Worm (Caenorhabditis elegans) whole organism, L1 larva: Measurements from ENCODE around the gene ift-139.

Experiments
- C34B4.2 ChIP-seq: sonication (generic microtip); optimal IDR thresholded peaks from 2 replicates; lab custom pipeline; 2017; ENCODE audit warnings: mild to moderate bottlenecking, missing genetic modification characterization, missing compliant biosample characterization
- aly-2 ChIP-seq: fragments of 150-350 bp; optimal IDR thresholded peaks from 2 replicates; lab custom pipeline; 2014; ENCODE audit warnings: missing biosample characterization, missing genetic modification characterization
- blmp-1 ChIP-seq: fragments of 150-350 bp; optimal IDR thresholded peaks from 2 replicates; lab custom pipeline; 2014; ENCODE audit warnings: missing biosample characterization, missing genetic modification characterization
- ceh-8 ChIP-seq: fragments of 200-800 bp; sonication (Bioruptor generic); optimal IDR thresholded peaks from 2 replicates; lab custom pipeline; 2018; ENCODE audit warnings: mild to moderate bottlenecking, missing genetic modification characterization, moderate library complexity, missing compliant biosample characterization
- ceh-88 ChIP-seq: fragments of 200-800 bp; sonication (Bioruptor generic); IDR thresholded peaks from 2 replicates; pipeline ENCODE4 v1.3.6; 2022; ENCODE audit warnings: missing genetic modification characterization, missing compliant biosample characterization
- ces-1 ChIP-seq: fragments of 150-350 bp; optimal IDR thresholded peaks from 2 replicates; lab custom pipeline; 2014; ENCODE audit warnings: missing biosample characterization, missing genetic modification reagents, missing genetic modification characterization
- efl-1 ChIP-seq, 4 experiments: fragments of 150-350 bp; optimal IDR thresholded peaks in 3 of 4; peaks in 1 of 4; 1 replicate in 1 of 4; 2 replicates in 3 of 4; lab custom pipeline; 2014; ENCODE audit warnings: missing biosample characterization in 2 of 4, missing genetic modification characterization in 2 of 4, missing genetic modification reagents in 2 of 4
- efl-3 ChIP-seq: fragments of 200-800 bp; sonication (Bioruptor generic); optimal IDR thresholded peaks from 2 replicates; lab custom pipeline; 2018; ENCODE audit warnings: mild to moderate bottlenecking, missing genetic modification characterization, missing compliant biosample characterization
- egl-13 ChIP-seq: sonication (generic microtip); optimal IDR thresholded peaks from 2 replicates; lab custom pipeline; 2016; ENCODE audit warnings: missing genotype, missing genetic modification reagents, missing genetic modification characterization, missing compliant biosample characterization
- egl-27 ChIP-seq, 2 experiments: fragments of 150-350 bp in 1 of 2; sonication (generic microtip); optimal IDR thresholded peaks; 3 replicates each; lab custom pipeline; 2017 to 2018; ENCODE audit warnings: missing biosample characterization in 2 of 2, missing genetic modification characterization in 2 of 2, missing genetic modification reagents in 2 of 2
- elt-2 ChIP-seq: sonication (generic microtip); optimal IDR thresholded peaks from 2 replicates; lab custom pipeline; 2016; ENCODE audit warnings: missing genetic modification characterization, mild to moderate bottlenecking, inconsistent platforms, missing compliant biosample characterization, missing genetic modification reagents
- elt-3 ChIP-seq, 6 experiments: fragments of 150-350 bp in 1 of 6; sonication (generic microtip); optimal IDR thresholded peaks; 2 replicates each; lab custom pipeline; 2017 to 2018; ENCODE audit warnings: missing biosample characterization in 6 of 6, missing genetic modification characterization in 6 of 6, inconsistent platforms in 1 of 6
- ets-5 ChIP-seq: fragments of 200-800 bp; sonication (Bioruptor generic); IDR thresholded peaks from 2 replicates; pipeline ENCODE4 v1.3.6; 2022; ENCODE audit warnings: missing genetic modification characterization, missing compliant biosample characterization
- fkh-8 ChIP-seq: sonication (generic microtip); optimal IDR thresholded peaks from 2 replicates; lab custom pipeline; 2016; ENCODE audit warnings: mild to moderate bottlenecking, missing genetic modification characterization, missing compliant biosample characterization
- grh-1 ChIP-seq: fragments of 200-800 bp; sonication (Bioruptor generic); IDR thresholded peaks from 2 replicates; pipeline ENCODE4 v1.3.6; 2022; ENCODE audit warnings: missing genetic modification reagents, missing genetic modification characterization, missing compliant biosample characterization
- hlh-4 ChIP-seq: sonication (generic microtip); optimal IDR thresholded peaks from 2 replicates; lab custom pipeline; 2016; ENCODE audit warnings: mild to moderate bottlenecking, missing genetic modification characterization, missing compliant biosample characterization
- irx-1 ChIP-seq: sonication (generic microtip); optimal IDR thresholded peaks from 2 replicates; lab custom pipeline; 2016; ENCODE audit warnings: missing genetic modification characterization, missing compliant biosample characterization
- isw-1 ChIP-seq: fragments of 200-800 bp; sonication (Bioruptor generic); IDR thresholded peaks from 2 replicates; pipeline ENCODE4 v1.3.6; 2022; ENCODE audit warnings: missing genetic modification characterization, missing compliant biosample characterization
- jun-1 ChIP-seq: fragments of 150-350 bp; optimal IDR thresholded peaks from 2 replicates; lab custom pipeline; 2014; ENCODE audit warnings: missing biosample characterization, missing genetic modification reagents, missing genetic modification characterization
- lin-15B ChIP-seq: fragments of 150-350 bp; sonication (generic microtip); optimal IDR thresholded peaks from 3 replicates; lab custom pipeline; 2014; ENCODE audit warnings: missing biosample characterization, missing genetic modification characterization
- lir-3 ChIP-seq: sonication (generic microtip); optimal IDR thresholded peaks from 2 replicates; lab custom pipeline; 2016; ENCODE audit warnings: mild to moderate bottlenecking, missing genetic modification characterization, moderate library complexity, missing compliant biosample characterization; ENCODE audit not compliant: poor library complexity
- pqm-1 ChIP-seq: sonication (generic microtip); optimal IDR thresholded peaks from 3 replicates; lab custom pipeline; 2017; ENCODE audit warnings: missing biosample characterization, missing genetic modification characterization
- skn-1 ChIP-seq: fragments of 150-350 bp; optimal IDR thresholded peaks from 2 replicates; lab custom pipeline; 2014; ENCODE audit warnings: missing biosample characterization, missing genetic modification characterization
- snu-23 ChIP-seq: sonication (generic microtip); optimal IDR thresholded peaks from 2 replicates; lab custom pipeline; 2016; ENCODE audit warnings: missing genetic modification characterization, missing compliant biosample characterization
- swsn-7 ChIP-seq: sonication (generic microtip); optimal IDR thresholded peaks from 2 replicates; lab custom pipeline; 2016; ENCODE audit warnings: missing genetic modification characterization, missing compliant biosample characterization
- tbx-2 ChIP-seq: sonication (generic microtip); optimal IDR thresholded peaks from 2 replicates; lab custom pipeline; 2016; ENCODE audit warnings: missing genetic modification characterization, missing compliant biosample characterization
- unc-30 ChIP-seq: sonication (generic microtip); optimal IDR thresholded peaks from 2 replicates; lab custom pipeline; 2017; ENCODE audit warnings: missing biosample characterization, missing genetic modification characterization
- unc-62 ChIP-seq: fragments of 150-350 bp; optimal IDR thresholded peaks from 2 replicates; lab custom pipeline; 2014; ENCODE audit warnings: missing biosample characterization, missing genetic modification reagents, missing genetic modification characterization
- unc-98 ChIP-seq: fragments of 200-800 bp; sonication (Bioruptor generic); IDR thresholded peaks from 2 replicates; pipeline ENCODE4 v1.3.6; 2022; ENCODE audit warnings: missing genetic modification characterization, missing compliant biosample characterization
- vab-15 ChIP-seq: sonication (generic microtip); optimal IDR thresholded peaks from 2 replicates; lab custom pipeline; 2017; ENCODE audit warnings: missing genotype, mild to moderate bottlenecking, missing genetic modification characterization, missing compliant biosample characterization
- xbp-1 ChIP-seq: sonication (generic microtip); optimal IDR thresholded peaks from 2 replicates; lab custom pipeline; 2016; ENCODE audit warnings: missing genetic modification characterization, missing compliant biosample characterization

Gene ift-139

DNA sequence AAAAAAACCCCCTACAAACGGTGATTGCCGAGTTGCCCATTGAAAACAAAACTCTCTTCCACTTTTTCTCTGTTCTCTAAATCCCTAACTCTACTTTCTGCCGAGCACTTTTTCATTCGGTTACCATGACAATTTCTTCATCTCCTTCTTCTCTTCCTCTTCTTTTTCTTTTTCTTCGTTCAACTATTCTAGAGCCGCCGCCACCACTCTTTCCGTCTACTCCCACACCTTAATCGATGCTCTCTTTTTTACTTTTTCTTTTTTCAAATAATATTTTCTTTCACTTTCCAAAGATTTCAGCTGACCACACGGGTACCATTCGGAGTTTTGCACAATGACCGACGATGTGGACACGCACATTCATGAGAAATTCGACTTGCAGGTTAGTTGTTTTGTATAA is 28.3 kb upstream of the ift-139 start, which contains the start of gene mapk-15:
TSS of gene mapk-15 (plus strand) at position 301 of the 400 bp plus-strand sequence.
- no peak for TF ChIP-seq isw-1 (GFP tag; lab: Robert Waterston, UW)
- TF ChIP-seq fkh-8 (tag; lab: Kevin White, UChicago) = peak; percentile 53

DNA sequence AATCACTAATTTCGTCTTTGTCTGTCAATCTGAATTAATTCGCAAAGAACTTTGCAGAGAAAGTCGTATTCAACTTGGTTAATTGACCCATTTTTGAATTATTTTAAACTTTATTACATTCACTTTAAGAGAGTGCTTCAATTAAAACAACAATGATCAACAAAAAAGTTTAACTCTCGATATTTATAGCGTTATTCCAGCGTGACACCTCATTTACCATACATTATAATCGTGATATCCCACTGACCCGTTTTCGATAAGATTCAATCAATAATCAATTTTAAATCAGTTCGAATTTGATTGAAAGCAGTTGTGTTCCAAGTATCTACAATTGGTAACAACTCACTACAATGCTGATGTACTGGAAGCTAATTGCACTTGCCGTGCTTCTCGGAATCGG is 17.5 kb upstream of the ift-139 start, which contains the start of gene clc-10:
TSS of gene clc-10 (plus strand) at position 301 of the 400 bp plus-strand sequence.
- no peak for TF ChIP-seq irx-1
- TF ChIP-seq blmp-1 = no peak
- no peak for TF ChIP-seq swsn-7 (tag; lab: Kevin White, UChicago)
- TF ChIP-seq aly-2 = no peak
- TF ChIP-seq hlh-4 (tag; lab: Kevin White, UChicago) = no peak
- no peak for TF ChIP-seq efl-1 (optimal IDR thresholded peaks at IDR 0.05; lab: Kevin White, UChicago)
- TF ChIP-seq efl-1 (GFP tag; optimal IDR thresholded peaks at IDR 0.05 in 1 of 2; lab: Kevin White, UChicago) = no peak
- no peak for TF ChIP-seq egl-27 (tag; optimal IDR thresholded peaks at IDR 0.05; lab: Kevin White, UChicago)
- no peak for TF ChIP-seq tbx-2
- TF ChIP-seq, all 84 proteins: peak for 0

DNA sequence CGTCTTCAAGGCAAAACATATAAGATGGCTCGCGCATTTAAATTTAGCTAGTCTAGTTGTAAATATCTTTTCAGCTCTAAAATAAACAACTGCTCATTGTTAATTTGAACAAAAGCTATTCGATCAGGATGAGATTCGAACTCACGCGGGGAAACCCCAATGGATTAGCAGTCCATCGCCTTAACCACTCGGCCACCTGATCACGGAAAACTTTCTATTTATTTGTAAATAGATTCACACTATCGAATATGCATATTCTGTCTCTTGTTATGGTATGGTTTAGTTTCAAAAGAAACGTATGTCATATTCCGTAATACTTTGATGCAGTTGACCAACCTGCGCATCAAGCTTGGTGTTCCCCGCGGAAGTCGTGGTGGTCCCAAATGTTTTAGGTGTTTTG is 16.9 kb upstream of the ift-139 start:
- TF ChIP-seq lir-3 (tag; lab: Kevin White, UChicago) (no peak), ceh-8 (GFP tag; lab: Kevin White, UChicago) (no peak), unc-30 (tag; lab: Kevin White, UChicago) (no peak), snu-23 (no peak), vab-15 (no peak)
- TF ChIP-seq, all 84 proteins: peak for 0

DNA sequence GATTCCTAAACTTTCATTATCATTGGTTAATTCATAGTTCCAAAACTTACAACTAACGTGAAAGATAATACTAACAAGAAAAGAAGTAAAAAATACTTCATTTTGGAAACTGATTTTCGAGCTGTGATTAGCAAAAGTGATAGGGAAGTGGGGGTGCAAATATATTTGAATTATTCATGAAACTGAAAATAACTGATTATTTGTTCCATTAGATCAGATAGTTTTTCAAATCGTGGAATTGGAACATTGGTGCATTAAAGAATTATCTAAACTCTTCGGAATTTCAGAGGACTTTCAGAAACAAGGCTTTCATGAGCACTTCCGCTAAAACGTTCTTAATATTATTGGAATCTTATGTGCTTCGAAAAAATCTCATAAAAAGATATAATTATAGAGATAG is 16.4 kb upstream of the ift-139 start, which contains the start of gene F40H6.5:
TSS of gene F40H6.5 (minus strand) at position 101 of the 400 bp plus-strand sequence.
- no peak for TF ChIP-seq efl-3 (GFP tag; lab: Kevin White, UChicago)
- no peak for TF ChIP-seq C34B4.2 (tag; lab: Kevin White, UChicago)
- TF ChIP-seq jun-1 (tag; lab: Kevin White, UChicago) = no peak

DNA sequence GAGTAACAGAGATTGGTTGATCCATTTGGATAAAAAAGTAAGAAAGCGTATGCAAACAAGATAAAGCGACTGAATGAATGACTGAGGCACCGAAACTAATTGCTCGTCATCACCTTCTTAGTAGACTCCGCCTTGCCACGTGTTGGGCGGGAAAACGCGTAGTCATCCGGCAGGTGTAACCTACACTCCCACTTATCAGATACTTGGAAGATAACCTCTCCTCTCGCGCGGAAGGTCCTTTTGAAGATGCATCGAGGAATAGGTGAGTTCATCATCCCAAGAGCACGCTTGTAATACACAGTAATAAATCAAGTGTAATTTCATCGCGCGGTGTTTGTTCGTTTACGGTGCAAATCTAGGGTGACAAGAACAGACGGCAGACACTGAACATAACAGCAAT is 7.6 kb upstream of the ift-139 start, which contains the start of gene tbx-11:
TSS of gene tbx-11 (minus strand) at position 101 of the 400 bp plus-strand sequence.
- TF ChIP-seq C34B4.2 (tag; lab: Kevin White, UChicago) = no peak
- no peak for TF ChIP-seq snu-23
- no peak for TF ChIP-seq efl-1 (optimal IDR thresholded peaks at IDR 0.05; lab: Kevin White, UChicago)
- TF ChIP-seq efl-1 (GFP tag; optimal IDR thresholded peaks at IDR 0.05 in 1 of 2; lab: Kevin White, UChicago) = peak in 1 of 2 experiments; percentile 14
- TF ChIP-seq ets-5 (GFP tag; lab: Robert Waterston, UW) = no peak
- TF ChIP-seq elt-2 (tag; lab: Kevin White, UChicago) = no peak
- no peak for TF ChIP-seq efl-3 (GFP tag; lab: Kevin White, UChicago)

DNA sequence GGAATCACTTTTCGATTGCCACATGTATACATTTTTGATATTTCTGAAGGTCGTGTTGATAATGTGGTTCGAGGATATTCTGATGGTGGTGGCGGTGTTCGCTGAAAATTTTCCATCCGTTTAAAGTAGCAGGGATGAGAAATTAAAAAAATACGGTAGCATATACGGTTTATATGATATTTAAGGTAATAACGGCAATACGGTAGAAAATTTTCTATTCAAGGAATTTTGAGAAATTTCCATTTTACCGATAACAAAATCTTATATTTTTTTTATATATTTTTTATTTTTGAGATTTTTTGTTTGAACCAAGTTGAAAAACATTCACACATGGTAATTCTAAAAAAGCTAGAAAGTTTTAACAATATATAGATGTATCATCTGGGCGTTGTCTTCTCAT is 8.8 kb downstream of the ift-139 start, which contains the start of gene ZK328.6:
TSS of gene ZK328.6 (minus strand) at position 101 of the 400 bp plus-strand sequence.
- no peak for TF ChIP-seq unc-98
- TF ChIP-seq lin-15B (tag; lab: Kevin White, UChicago) = no peak
- TF ChIP-seq snu-23 = no peak
- TF ChIP-seq ets-5 (GFP tag; lab: Robert Waterston, UW) = no peak
- TF ChIP-seq lir-3 (tag; lab: Kevin White, UChicago) = no peak

DNA sequence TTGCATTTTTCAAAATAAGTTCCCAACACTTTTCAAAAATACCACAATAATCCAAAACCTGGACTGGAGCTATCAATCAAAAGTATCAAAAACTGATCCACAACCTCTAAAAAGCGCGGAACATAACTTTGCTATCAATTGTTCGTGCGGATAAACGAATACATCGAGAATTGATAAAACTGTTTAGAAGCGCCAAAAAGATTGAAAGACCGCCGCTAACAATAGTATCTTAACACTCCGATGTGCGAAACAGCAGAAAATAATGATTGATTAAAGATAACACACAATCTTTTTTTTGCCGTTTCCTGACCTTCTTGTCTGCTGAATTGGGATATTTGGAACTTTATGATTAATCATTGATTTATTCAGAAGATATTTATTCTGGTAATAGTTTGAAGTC is 10.8 kb downstream of the ift-139 start, which contains the start of gene tbx-7:
TSS of gene tbx-7 (minus strand) at position 101 of the 400 bp plus-strand sequence.
- no peak for TF ChIP-seq ceh-88 (GFP tag; lab: Robert Waterston, UW)
- TF ChIP-seq xbp-1 (tag; lab: Kevin White, UChicago) = no peak
- TF ChIP-seq ces-1 (GFP tag; lab: Kevin White, UChicago) = no peak
- no peak for TF ChIP-seq pqm-1 (tag; lab: Kevin White, UChicago)
- TF ChIP-seq unc-62 (GFP tag; lab: Kevin White, UChicago) = no peak
- no peak for TF ChIP-seq irx-1
- no peak for TF ChIP-seq grh-1 (GFP tag; lab: Robert Waterston, UW)
- no peak for TF ChIP-seq skn-1
- TF ChIP-seq elt-2 (tag; lab: Kevin White, UChicago) = no peak
- no peak for TF ChIP-seq elt-3 (tag; optimal IDR thresholded peaks at IDR 0.05; lab: Kevin White, UChicago)
- no peak for TF ChIP-seq egl-13 (tag; lab: Kevin White, UChicago)
- TF ChIP-seq hlh-4 (tag; lab: Kevin White, UChicago) = no peak
